Worm (Caenorhabditis elegans): Measurements from ENCODE around the gene ZK938.10.

The ZK938.10 gene

DNA sequence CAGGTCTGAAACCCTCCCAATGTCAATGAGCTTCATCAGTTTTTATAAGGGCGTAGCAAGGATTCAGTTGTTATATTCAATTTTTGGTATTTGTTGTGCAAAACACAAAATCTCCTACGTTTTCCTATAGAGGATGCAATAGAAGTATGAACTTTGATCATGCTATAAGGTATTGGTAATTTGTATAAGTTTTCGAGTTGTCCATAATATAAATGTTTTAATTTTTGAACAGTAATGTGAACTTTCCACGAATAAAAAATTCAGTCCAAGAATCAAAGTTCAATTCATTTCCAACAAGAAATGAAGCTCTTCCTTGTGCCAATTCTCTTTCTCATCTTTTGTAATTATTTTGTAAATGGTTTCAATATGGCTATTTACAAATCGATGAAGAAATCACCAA, 19.8 kb downstream of the ZK938.10 start, which contains the start of gene ZK938.12:
ZK938.12 (plus strand) TSS at position 301 of the 400 bp plus-strand sequence.
- TF ChIP-seq pha-4 (tag; optimal IDR thresholded peaks at IDR 0.05) (no peak), ceh-16 (tag; optimal IDR thresholded peaks at IDR 0.05) (no peak), mdl-1 (tag; optimal IDR thresholded peaks at IDR 0.05) (no peak), nhr-67 (tag; optimal IDR thresholded peaks at IDR 0.05) (no peak), ztf-4 (tag; optimal IDR thresholded peaks at IDR 0.05) (no peak), ceh-28 (tag; optimal IDR thresholded peaks at IDR 0.05) (no peak)

DNA sequence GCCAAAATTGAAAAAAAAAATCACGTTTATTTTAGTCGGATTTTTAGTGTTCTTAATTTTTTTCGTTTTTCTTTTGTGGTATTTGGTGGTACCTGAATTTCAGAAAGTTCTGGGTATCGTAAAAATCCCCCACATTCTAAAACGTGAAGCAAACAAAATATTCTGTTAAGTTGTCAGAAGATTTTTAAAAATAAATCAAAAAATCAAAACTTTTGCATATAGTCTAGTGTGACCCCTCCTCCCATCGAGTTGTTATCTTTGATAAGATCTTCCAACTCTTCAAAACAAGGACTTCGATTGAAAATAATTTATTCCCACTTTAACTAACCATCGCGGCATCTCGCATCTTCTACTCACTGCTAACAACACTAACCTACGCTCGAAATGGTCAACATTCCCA, 21.7 kb downstream of the ZK938.10 start, which contains the start of gene ZK938.1:
ZK938.1 (plus strand) TSS at position 301 of the 400 bp plus-strand sequence.
- TF ChIP-seq egl-27 (tag; optimal IDR thresholded peaks at IDR 0.05), result no peak
- TF ChIP-seq egl-5 (tag; optimal IDR thresholded peaks at IDR 0.05), result no peak
- TF ChIP-seq nhr-77 (tag; optimal IDR thresholded peaks at IDR 0.05), result no peak
- TF ChIP-seq nhr-25 (tag; optimal IDR thresholded peaks at IDR 0.05), result no peak
- no peak for TF ChIP-seq nhr-23 (tag; optimal IDR thresholded peaks at IDR 0.05)
- no peak for TF ChIP-seq elt-2 (tag; optimal IDR thresholded peaks at IDR 0.05)
- TF ChIP-seq tbx-2 (tag; optimal IDR thresholded peaks at IDR 0.05), result no peak

ce11 chrII:9828502-9828901, 22.3 kb downstream of the ZK938.10 start:
- TF ChIP-seq ceh-28 (tag; optimal IDR thresholded peaks at IDR 0.05), result no peak
- TF ChIP-seq fkh-2 (tag; optimal IDR thresholded peaks at IDR 0.05), result no peak
- TF ChIP-seq ceh-82 (tag; optimal IDR thresholded peaks at IDR 0.05), result no peak
- TF ChIP-seq pha-4 (tag; optimal IDR thresholded peaks at IDR 0.05), result no peak
- TF ChIP-seq ceh-16 (tag; optimal IDR thresholded peaks at IDR 0.05), result no peak
- no peak for TF ChIP-seq nhr-77 (tag; optimal IDR thresholded peaks at IDR 0.05)
- no peak for TF ChIP-seq nhr-23 (tag; optimal IDR thresholded peaks at IDR 0.05)

DNA sequence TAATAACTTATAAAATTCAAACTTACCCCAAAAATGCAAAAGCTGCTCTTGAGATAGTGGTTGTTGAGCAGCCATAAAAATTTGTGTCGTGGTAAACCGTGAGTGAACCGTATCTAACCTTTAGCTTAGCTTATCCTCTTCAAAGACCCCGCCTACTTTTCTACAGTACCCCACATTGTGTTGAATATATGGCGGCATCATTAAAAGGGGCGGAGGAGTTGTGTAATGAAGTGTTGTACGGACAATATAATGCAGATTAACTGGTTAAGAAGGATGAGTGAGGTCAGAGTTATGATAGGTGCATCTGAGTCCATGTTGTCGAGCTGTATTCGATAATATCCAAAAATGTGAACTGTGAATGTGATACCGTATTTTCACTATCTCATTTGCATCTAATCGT, 23.0 kb downstream of the ZK938.10 start, which contains the start of gene eyg-1:
eyg-1 (minus strand) TSS at position 101 of the 400 bp plus-strand sequence.
- no peak for TF ChIP-seq lsy-12 (tag; optimal IDR thresholded peaks at IDR 0.05)
- TF ChIP-seq ztf-11 (tag; optimal IDR thresholded peaks at IDR 0.05), result no peak
- TF ChIP-seq elt-2 (tag; optimal IDR thresholded peaks at IDR 0.05), result no peak
- no peak for TF ChIP-seq elt-3 (tag; optimal IDR thresholded peaks at IDR 0.05)
- no peak for TF ChIP-seq pqm-1 (tag; optimal IDR thresholded peaks at IDR 0.05)
- no peak for TF ChIP-seq daf-12 (tag; optimal IDR thresholded peaks at IDR 0.05)
- no peak for TF ChIP-seq snpc-4 (tag; optimal IDR thresholded peaks at IDR 0.05)
- no peak for TF ChIP-seq skn-1 (tag; optimal IDR thresholded peaks at IDR 0.05)

DNA sequence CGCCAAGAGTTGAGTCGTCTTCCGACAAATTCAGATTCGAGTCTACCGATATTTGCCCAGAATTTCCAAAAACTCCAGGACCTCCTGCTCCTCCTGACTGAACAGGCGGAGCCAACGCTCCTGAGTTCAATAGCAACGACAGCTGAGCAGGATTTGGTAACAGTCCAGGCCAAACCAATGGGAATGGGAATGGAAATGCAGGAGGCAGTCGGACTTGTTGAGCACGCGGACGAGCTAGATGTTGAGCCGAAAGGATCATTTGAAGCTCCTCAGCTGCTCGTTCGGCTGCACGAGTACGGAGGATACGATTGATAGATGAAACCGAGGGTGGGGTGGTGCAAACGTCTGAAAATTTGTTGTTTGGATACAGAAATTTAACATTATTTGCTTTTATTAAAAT, 23.9 kb downstream of the ZK938.10 start:
- no peak for TF ChIP-seq ceh-82 (tag; optimal IDR thresholded peaks at IDR 0.05)
- TF ChIP-seq aly-2 (tag; optimal IDR thresholded peaks at IDR 0.05), result no peak
- TF ChIP-seq ZK546.5 (tag; optimal IDR thresholded peaks at IDR 0.05), result no peak
- TF ChIP-seq mdl-1 (tag; optimal IDR thresholded peaks at IDR 0.05), result no peak
- no peak for TF ChIP-seq pqm-1 (tag; optimal IDR thresholded peaks at IDR 0.05)
- TF ChIP-seq lin-39 (tag; optimal IDR thresholded peaks at IDR 0.05), result no peak
- no peak for TF ChIP-seq mml-1 (tag; optimal IDR thresholded peaks at IDR 0.05)
- no peak for TF ChIP-seq elt-1 (tag; optimal IDR thresholded peaks at IDR 0.05)
- no peak for TF ChIP-seq skn-1 (tag; optimal IDR thresholded peaks at IDR 0.05)
- no peak for TF ChIP-seq daf-12 (tag; optimal IDR thresholded peaks at IDR 0.05)
- no peak for TF ChIP-seq elt-2 (tag; optimal IDR thresholded peaks at IDR 0.05)
- no peak for TF ChIP-seq nhr-28 (tag; optimal IDR thresholded peaks at IDR 0.05)
- TF ChIP-seq snpc-4 (tag; optimal IDR thresholded peaks at IDR 0.05), result no peak

DNA sequence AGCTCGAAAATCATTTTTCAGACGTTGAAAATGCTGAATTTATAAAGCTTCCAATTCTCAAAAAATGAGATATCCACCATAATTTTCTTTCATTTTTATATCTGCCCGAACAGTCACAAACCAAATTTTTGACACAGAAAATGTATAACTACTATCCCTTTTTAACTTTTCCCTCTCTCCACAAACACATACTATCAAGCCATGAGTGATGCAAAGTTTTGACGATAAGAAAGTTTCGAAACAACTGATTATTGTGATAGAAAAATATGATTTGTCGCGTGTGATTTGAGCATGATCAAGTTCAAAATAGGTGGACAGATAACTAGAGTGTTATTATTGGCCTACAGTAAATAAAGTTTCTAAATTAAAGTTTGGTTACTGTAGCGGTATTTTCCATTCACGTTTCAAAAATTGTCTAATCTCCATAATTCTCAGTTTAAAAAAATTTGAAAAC, 43.3 kb downstream of the ZK938.10 start, which contains the start of gene cyp-13A8:
cyp-13A8 (minus strand) TSS at position 51 of the 454 bp plus-strand sequence.
- TF ChIP-seq elt-2 (tag; optimal IDR thresholded peaks at IDR 0.05), result peak; percentile 74
- TF ChIP-seq pqm-1 (tag; optimal IDR thresholded peaks at IDR 0.05), result peak; percentile 89
- TF ChIP-seq elt-3 (tag; optimal IDR thresholded peaks at IDR 0.05), result peak in 1 of 3 experiments; percentile 14
- TF ChIP-seq unc-39 (tag; optimal IDR thresholded peaks at IDR 0.05), result no peak

DNA sequence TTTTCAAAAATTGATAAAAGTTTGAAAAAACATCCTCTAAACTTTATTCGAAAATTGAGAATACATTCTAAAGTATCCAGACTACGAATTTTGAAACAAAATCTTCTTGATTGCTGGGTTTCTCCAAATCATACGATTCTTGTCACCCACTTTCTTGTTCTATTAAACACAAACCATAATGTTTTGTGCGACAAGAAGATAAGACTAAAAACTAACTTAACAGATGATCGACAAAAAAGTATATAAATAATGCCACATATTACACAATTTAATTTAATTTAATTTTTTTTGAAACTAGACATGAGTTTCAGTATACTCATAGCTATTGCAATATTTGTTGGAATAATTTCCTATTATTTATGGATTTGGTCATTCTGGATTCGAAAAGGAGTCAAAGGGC, 47.5 kb downstream of the ZK938.10 start, which contains the start of gene cyp-13A7:
cyp-13A7 (plus strand) TSS at position 301 of the 400 bp plus-strand sequence.
- no peak for TF ChIP-seq nhr-77 (tag; optimal IDR thresholded peaks at IDR 0.05)
- TF ChIP-seq ceh-9 (tag; optimal IDR thresholded peaks at IDR 0.05), result no peak
- no peak for TF ChIP-seq nhr-237 (tag; optimal IDR thresholded peaks at IDR 0.05)
- TF ChIP-seq egl-5 (tag; optimal IDR thresholded peaks at IDR 0.05), result no peak
- TF ChIP-seq nhr-67 (tag; optimal IDR thresholded peaks at IDR 0.05), result no peak
- TF ChIP-seq tbx-2 (tag; optimal IDR thresholded peaks at IDR 0.05), result no peak
- TF ChIP-seq fos-1 (tag; optimal IDR thresholded peaks at IDR 0.05), result no peak
- TF ChIP-seq R02D3.7 (tag; optimal IDR thresholded peaks at IDR 0.05), result no peak
- TF ChIP-seq skn-1 (tag; optimal IDR thresholded peaks at IDR 0.05), result no peak
